Worm (Caenorhabditis elegans) whole organism, mixed stage, embryonic: ENCODE measurements around the gene F59A1.11.

Source experiments
- blmp-1 ChIP-seq: fragments of 150-350 bp; optimal IDR thresholded peaks from 2 replicates; lab custom pipeline; 2014; ENCODE audit warnings: missing biosample characterization, missing genetic modification characterization
- nhr-12 ChIP-seq: fragments of 150-350 bp; optimal IDR thresholded peaks from 2 replicates; lab custom pipeline; 2014; ENCODE audit warnings: missing biosample characterization, missing genetic modification characterization
- pha-4 ChIP-seq: fragments of 150-350 bp; optimal IDR thresholded peaks from 2 replicates; lab custom pipeline; 2018; ENCODE audit warnings: missing biosample characterization, missing genetic modification reagents, missing genetic modification characterization
- unc-62 ChIP-seq: fragments of 150-350 bp; optimal IDR thresholded peaks from 2 replicates; lab custom pipeline; 2014; ENCODE audit warnings: missing biosample characterization, missing genetic modification reagents, missing genetic modification characterization
- ztf-11 ChIP-seq: fragments of 150-350 bp; optimal IDR thresholded peaks from 2 replicates; lab custom pipeline; 2014; ENCODE audit warnings: missing biosample characterization, missing genetic modification characterization

DNA sequence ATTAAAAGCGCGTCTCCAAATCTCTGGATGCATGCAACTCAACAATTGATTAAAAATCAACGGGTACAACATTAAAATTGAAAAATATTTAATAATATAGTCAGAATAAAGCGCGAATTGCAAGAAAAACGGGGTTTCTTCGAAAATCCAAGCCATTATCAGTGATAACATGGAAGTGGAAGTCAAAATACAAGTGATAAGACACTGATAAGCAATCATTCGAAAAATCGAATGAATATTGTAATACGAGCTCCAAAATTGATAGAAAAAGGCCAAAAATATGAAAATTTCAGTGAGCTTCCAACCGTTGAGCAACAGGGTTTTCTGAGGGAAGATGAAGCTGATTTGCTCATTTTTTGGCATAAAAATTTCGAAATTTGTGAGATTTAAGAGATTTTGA is 28.5 kb upstream of the F59A1.11 start:
- no peak for TF ChIP-seq nhr-12 (tag; lab: Kevin White, UChicago)
- TF ChIP-seq blmp-1 (tag; lab: Kevin White, UChicago), result no peak
- no peak for TF ChIP-seq ztf-11 (tag; lab: Kevin White, UChicago)
- TF ChIP-seq unc-62, result no peak
- no peak for TF ChIP-seq pha-4 (tag; lab: Kevin White, UChicago)
